Fruit fly (Drosophila melanogaster): ENCODE data around the gene CG4849.

Gene CG4849

DNA sequence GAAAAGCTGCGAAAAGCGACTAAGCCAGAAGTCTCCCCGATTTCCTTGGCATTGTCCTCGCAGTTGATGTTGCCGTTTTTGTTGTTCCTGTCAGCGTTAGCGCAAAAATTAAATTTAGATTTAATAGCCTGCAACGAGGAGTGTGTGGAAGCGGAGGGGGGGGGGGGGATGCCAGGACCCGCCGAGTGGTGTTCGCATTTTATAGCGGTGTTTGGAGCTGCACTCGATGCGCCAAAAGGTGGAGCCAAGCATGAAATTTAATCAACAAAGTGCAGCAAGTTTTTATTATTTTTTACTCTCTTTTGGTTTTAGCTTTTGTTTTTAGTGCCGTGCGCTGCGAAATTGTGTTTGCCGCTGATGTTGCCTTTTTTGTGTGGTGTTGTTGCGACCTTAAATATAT is 51.8 kb downstream of the CG4849 start:
- no peak for TF ChIP-seq jim (GFP tag; optimal IDR thresholded peaks at IDR 0.05)
- peak; percentile 83 for TF ChIP-seq Dfd (GFP tag; optimal IDR thresholded peaks at IDR 0.05)
